Fruit fly (Drosophila melanogaster): Measurements from ENCODE around the gene CG14626.

dm6 chrX:1236475-1236874, 51.9 kb downstream of the CG14626 start, which contains the start of gene CG3638:
- TF ChIP-seq usp (GFP tag; optimal IDR thresholded peaks at IDR 0.05) = no peak
- no peak for TF ChIP-seq pan (optimal IDR thresholded peaks at IDR 0.05)
- TF ChIP-seq psq (optimal IDR thresholded peaks at IDR 0.05) = no peak
- TF ChIP-seq EcR (GFP tag; optimal IDR thresholded peaks at IDR 0.05) = no peak
- TF ChIP-seq CG8478 (optimal IDR thresholded peaks at IDR 0.05) = no peak
